Fruit fly (Drosophila melanogaster): ENCODE results near the gene CG34427.

DNA sequence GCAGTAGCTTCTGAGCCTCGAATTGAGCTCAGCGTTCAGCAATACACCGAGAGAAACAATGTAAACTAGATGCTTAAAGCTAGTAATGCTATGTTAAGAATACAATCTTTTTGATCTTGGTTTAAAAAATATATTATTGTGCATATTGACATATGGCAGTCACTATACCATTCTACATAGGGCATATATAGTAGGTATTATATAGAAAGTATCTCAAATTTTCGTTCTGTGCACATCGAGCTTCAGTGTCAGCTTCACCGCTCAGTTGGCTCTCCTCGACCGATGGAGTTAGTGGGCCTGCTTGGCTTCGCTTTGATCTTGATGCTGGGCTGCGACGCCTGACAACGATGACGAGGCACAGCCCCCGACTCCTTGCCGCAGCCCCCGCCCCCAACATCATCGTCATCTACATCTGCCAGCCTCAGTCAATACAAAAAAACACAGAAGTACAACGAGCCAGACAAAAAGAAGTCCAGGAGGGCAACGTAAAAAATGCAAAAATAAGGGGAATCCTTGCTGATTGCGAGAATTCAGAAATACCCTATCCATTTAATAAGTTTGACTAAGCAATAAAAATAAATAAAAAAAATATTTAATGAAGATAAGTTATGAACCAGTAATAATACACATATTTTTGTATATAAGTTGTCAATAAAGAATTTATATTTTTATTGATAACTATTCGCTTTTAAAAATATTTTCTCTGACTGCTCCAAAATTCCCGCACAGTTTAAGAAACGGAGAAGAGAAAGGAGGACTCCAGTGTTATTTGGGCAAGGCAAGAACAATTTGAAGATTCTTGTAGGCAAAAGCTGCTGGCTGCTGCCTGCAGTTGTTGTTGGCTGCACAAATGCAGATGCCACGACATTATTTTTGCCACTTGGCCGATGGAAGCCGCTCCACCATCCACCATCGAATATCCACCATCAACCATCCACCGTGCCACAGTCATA, 17.4 kb downstream of the CG34427 start:
- TF ChIP-seq CG10631 (GFP tag; optimal IDR thresholded peaks at IDR 0.05) (peak; percentile 92), CG6276 (GFP tag; optimal IDR thresholded peaks at IDR 0.05) (peak; percentile 76), Eip93F (GFP tag; optimal IDR thresholded peaks at IDR 0.05) (peak; percentile 62), CG11294 (GFP tag; IDR thresholded peaks at IDR 0.05) (peak; percentile 63), CG7368 (GFP tag; optimal IDR thresholded peaks at IDR 0.05) (peak; percentile 81), CG6808 (GFP tag; optimal IDR thresholded peaks at IDR 0.05) (peak; percentile 92), spab (GFP tag; optimal IDR thresholded peaks at IDR 0.05) (peak; percentile 94), CG3919 (GFP tag; optimal IDR thresholded peaks at IDR 0.05) (peak; percentile 95)
